Fruit fly (Drosophila melanogaster): ENCODE measurements around the gene CG31688.

DNA sequence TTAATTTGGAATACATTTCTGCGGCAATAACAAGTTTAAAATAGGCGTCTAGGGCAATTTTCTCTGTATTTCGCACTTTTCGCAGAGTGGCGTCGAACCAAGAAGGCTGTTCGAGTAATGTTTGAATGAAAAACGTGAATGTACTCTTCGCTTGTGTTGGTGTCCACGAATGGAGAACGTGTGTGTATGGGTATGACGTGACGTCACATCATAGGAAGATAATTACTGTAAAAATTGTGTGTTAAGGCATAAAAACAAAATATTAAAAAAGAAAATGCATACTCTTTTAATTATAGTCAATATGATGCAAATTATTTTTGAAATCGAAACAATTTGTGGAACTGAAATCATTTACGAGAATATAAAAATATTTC, 2.4 kb downstream of the CG31688 start:
- TF ChIP-seq GATAe (GFP tag; conservative IDR thresholded peaks at IDR 0.05) (no peak), fru (optimal IDR thresholded peaks at IDR 0.05) (no peak), ewg (GFP tag; optimal IDR thresholded peaks at IDR 0.05) (no peak), CG15073 (GFP tag; optimal IDR thresholded peaks at IDR 0.05) (no peak), otp (GFP tag; IDR thresholded peaks at IDR 0.05) (no peak), bab2 (GFP tag; optimal IDR thresholded peaks at IDR 0.05) (no peak), pita (GFP tag; optimal IDR thresholded peaks at IDR 0.05) (no peak)
